Worm (Caenorhabditis elegans): ENCODE results near the gene col-174.

col-174 gene

DNA sequence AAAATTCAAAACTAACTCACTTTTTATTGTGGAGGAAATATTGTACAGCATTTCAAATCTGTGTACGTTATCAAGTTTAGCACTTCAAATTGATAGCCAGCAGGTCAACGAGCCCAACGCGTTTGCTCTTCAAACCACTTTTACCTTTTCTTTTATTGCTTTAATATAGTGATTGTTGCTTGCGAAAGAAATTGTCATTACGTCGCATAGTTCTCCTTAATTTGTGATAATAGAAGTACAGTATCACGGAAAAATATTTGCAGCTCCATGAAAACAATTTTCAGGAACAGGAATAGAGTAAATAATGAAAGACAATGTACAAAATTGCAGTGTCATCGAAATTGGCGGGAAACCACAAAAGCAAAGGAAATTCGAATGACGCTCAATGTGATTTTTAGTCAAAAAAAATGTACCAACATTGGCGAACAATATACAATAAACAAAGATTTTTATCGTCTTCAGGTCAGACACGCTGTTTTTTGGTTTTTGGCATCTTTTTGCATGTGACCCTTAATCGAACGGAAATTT is 12.4 kb downstream of the col-174 start, which contains the start of the genes PDB1.1 and F08C6.5:
Gene PDB1.1, minus strand, starts transcription at position 158 of the 528 bp plus-strand sequence.
Gene F08C6.5, plus strand, starts transcription at position 478 of the 528 bp plus-strand sequence.
- TF ChIP-seq T22C8.4 (GFP tag; IDR thresholded peaks at IDR 0.05), result no peak
- no peak for TF ChIP-seq tab-1 (GFP tag; IDR thresholded peaks at IDR 0.05)
- TF ChIP-seq flt-1 (GFP tag; IDR thresholded peaks at IDR 0.05), result no peak
- no peak for TF ChIP-seq med-1 (GFP tag; optimal IDR thresholded peaks at IDR 0.05; ENCODE audit: insufficient read depth)
- TF ChIP-seq ztf-29 (GFP tag; IDR thresholded peaks at IDR 0.05), result no peak
- no peak for TF ChIP-seq ref-1 (GFP tag; conservative IDR thresholded peaks at IDR 0.05)
- no peak for TF ChIP-seq klf-2 (GFP tag; conservative IDR thresholded peaks at IDR 0.05)
- TF ChIP-seq cog-1 (tag; optimal IDR thresholded peaks at IDR 0.05), result no peak
- TF ChIP-seq ztf-23 (GFP tag; IDR thresholded peaks at IDR 0.05), result no peak

DNA sequence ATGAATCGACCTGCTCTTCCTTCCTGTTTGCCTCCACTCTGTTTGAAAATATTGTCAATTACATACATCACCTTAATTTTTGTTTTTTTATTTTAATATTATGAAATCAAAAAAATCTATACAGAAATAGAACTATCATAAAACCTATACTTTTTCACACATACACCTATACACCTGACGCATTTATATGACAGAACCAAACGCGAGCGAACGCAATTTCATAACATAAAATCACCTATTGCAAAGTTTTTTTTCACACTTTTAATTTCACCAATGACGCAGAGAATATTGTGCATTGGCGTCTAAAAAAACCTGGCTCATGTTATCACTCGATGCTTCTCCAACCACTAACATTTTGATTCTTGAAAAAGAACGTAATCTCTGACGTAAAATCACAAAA is 15.4 kb downstream of the col-174 start:
- TF ChIP-seq cog-1 (tag; optimal IDR thresholded peaks at IDR 0.05), result no peak
- no peak for TF ChIP-seq ref-1 (GFP tag; conservative IDR thresholded peaks at IDR 0.05)
- no peak for TF ChIP-seq T22C8.4 (GFP tag; IDR thresholded peaks at IDR 0.05)

DNA sequence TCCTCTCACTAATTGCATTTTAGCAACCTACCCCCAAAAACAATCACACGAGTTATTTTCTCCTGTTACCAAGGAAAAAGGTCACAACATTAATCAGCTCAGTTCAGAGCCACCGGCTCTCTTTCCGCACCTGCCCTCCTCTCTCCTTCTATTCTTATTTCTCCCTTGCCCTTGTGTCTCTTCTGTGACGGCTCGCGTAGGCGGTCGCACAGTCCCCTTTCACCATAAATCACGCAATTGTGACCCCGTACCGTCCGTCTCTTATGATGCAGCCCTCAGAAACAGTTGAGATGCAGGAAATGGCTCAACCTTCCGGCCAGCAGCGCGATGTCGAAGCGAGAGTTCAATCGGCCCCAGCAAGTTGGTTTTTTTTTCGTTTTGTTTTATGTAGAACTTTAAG is 16.0 kb downstream of the col-174 start, which contains the start of gene sto-1:
Gene sto-1, plus strand, starts transcription at position 200 of the 400 bp plus-strand sequence.
- TF ChIP-seq ztf-23 (GFP tag; IDR thresholded peaks at IDR 0.05), result no peak
- no peak for TF ChIP-seq T22C8.4 (GFP tag; IDR thresholded peaks at IDR 0.05)
- TF ChIP-seq ztf-29 (GFP tag; IDR thresholded peaks at IDR 0.05), result no peak
- no peak for TF ChIP-seq klf-2 (GFP tag; conservative IDR thresholded peaks at IDR 0.05)
- TF ChIP-seq cog-1 (tag; optimal IDR thresholded peaks at IDR 0.05), result no peak
- no peak for TF ChIP-seq flt-1 (GFP tag; IDR thresholded peaks at IDR 0.05)
- no peak for TF ChIP-seq med-1 (GFP tag; optimal IDR thresholded peaks at IDR 0.05; ENCODE audit: insufficient read depth)
- TF ChIP-seq ref-1 (GFP tag; conservative IDR thresholded peaks at IDR 0.05), result no peak
- TF ChIP-seq tab-1 (GFP tag; IDR thresholded peaks at IDR 0.05), result no peak

DNA sequence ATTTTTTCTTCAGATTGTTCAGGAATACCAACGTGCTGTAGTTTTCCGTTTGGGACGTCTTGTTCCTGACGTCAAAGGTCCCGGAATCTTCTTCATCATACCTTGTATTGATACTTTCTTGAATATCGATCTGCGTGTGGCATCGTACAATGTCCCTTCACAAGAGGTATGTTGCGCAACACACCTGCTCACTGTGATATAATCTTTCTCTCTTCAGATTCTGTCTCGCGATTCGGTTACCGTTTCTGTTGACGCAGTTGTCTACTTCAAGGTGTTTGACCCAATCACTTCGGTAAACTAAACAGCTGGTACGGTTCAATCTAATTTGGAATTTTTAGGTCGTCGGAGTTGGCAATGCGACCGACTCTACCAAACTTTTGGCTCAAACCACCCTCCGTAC is 16.8 kb downstream of the col-174 start:
- no peak for TF ChIP-seq flt-1 (GFP tag; IDR thresholded peaks at IDR 0.05)
- no peak for TF ChIP-seq klf-2 (GFP tag; conservative IDR thresholded peaks at IDR 0.05)
- no peak for TF ChIP-seq med-1 (GFP tag; optimal IDR thresholded peaks at IDR 0.05; ENCODE audit: insufficient read depth)
- TF ChIP-seq ztf-23 (GFP tag; IDR thresholded peaks at IDR 0.05), result no peak
- TF ChIP-seq ztf-29 (GFP tag; IDR thresholded peaks at IDR 0.05), result no peak
- TF ChIP-seq tab-1 (GFP tag; IDR thresholded peaks at IDR 0.05), result no peak
- TF ChIP-seq cog-1 (tag; optimal IDR thresholded peaks at IDR 0.05), result no peak
- TF ChIP-seq T22C8.4 (GFP tag; IDR thresholded peaks at IDR 0.05), result no peak
- no peak for TF ChIP-seq ref-1 (GFP tag; conservative IDR thresholded peaks at IDR 0.05)

DNA sequence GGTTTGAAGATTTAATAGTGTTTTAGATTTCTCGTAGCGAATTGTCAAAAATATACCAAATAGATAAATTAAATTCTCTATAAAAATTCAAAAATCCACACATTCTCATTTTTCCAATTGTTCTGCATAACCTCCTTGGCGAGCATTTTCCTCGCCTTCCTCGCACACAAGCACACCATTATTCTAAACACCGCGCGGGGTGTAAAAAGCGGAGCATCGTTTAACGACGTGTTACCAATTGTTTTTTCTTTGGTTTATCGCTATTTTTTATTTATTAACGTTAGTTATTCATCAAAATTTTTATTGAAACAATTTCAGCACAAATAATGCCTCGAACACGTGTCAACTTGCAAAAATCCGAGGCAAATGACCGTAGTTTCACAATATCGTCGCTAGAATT is 18.4 kb downstream of the col-174 start, which contains the start of gene vps-52:
Gene vps-52, plus strand, starts transcription at position 319 of the 400 bp plus-strand sequence.
- TF ChIP-seq ztf-29 (GFP tag; IDR thresholded peaks at IDR 0.05), result no peak
- TF ChIP-seq tab-1 (GFP tag; IDR thresholded peaks at IDR 0.05), result no peak
- no peak for TF ChIP-seq klf-2 (GFP tag; conservative IDR thresholded peaks at IDR 0.05)
- no peak for TF ChIP-seq ztf-23 (GFP tag; IDR thresholded peaks at IDR 0.05)
- TF ChIP-seq cog-1 (tag; optimal IDR thresholded peaks at IDR 0.05), result no peak
- no peak for TF ChIP-seq med-1 (GFP tag; optimal IDR thresholded peaks at IDR 0.05; ENCODE audit: insufficient read depth)
- TF ChIP-seq ref-1 (GFP tag; conservative IDR thresholded peaks at IDR 0.05), result no peak
- TF ChIP-seq flt-1 (GFP tag; IDR thresholded peaks at IDR 0.05), result no peak
- no peak for TF ChIP-seq T22C8.4 (GFP tag; IDR thresholded peaks at IDR 0.05)

DNA sequence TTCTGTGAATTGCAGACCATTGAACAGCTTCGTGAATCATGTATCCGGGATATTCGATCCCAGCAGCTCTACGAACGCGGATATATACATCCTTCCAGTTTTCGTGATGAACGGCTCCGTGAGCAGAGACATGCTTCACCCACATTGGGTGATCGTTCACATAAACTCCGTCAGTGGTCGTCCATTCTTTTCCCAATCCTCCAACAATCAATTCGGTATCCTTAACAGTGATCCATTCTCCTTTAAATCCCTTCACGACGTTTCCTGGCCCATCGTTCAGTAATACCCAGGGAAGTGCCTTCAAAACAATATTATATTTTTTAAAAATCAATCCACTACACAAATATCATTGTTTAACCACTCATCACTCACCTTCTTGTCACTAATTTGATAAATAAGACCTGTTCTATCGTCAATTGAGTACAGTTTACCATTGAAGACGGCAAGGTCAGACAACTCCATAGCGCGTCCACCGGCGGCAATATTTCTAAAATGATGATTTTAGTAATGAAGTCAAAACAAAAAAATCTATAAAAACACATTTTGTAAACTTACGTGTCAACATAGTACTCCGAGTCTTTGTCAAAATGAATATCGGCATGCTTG is 22.2 kb downstream of the col-174 start:
- no peak for TF ChIP-seq flt-1 (GFP tag; IDR thresholded peaks at IDR 0.05)
- no peak for TF ChIP-seq klf-2 (GFP tag; conservative IDR thresholded peaks at IDR 0.05)
- no peak for TF ChIP-seq ztf-29 (GFP tag; IDR thresholded peaks at IDR 0.05)

DNA sequence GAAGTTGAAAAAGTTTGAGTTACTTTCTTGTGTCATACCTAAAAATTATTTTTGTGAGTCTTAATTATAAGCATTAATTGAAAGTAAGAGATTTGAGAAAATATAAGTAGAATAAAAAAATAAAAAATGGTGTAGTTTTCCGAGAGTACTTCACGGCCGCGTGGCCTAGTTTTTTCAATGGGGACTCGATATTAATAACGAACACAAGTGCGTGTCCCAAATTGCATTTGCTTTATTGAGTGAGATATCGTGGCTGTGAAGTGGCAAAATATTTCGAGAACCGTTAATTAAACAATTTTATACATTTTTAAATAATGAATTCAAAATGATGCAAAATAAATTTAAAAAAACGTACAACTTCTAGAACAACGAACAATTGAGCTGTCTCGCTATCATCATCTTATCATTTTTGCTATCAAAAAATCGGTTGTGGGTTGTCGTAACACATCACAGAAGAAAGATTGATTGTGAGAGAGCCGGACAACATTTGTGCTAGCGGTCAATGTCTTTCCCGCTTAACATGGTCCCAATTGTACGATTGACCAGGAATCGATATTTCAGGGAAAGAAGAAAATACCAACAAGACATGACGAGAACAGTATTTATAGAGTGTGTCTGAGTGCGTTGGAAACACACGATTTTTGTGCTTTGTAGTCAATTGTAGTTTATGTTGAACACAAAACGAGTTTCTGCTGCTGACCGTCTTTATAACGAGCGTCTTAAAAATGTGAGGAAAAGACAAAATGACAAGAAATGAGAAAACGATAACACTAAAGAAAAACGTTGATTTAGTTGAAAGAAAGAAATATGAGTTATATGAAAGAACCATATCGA is 23.3 kb downstream of the col-174 start, which contains the start of gene apy-1:
Gene apy-1, minus strand, starts transcription at position 38 of the 834 bp plus-strand sequence.
- TF ChIP-seq med-1 (GFP tag; optimal IDR thresholded peaks at IDR 0.05; ENCODE audit: insufficient read depth) (no peak), klf-2 (GFP tag; conservative IDR thresholded peaks at IDR 0.05) (no peak), tab-1 (GFP tag; IDR thresholded peaks at IDR 0.05) (no peak), cog-1 (tag; optimal IDR thresholded peaks at IDR 0.05) (peak; percentile 1)

DNA sequence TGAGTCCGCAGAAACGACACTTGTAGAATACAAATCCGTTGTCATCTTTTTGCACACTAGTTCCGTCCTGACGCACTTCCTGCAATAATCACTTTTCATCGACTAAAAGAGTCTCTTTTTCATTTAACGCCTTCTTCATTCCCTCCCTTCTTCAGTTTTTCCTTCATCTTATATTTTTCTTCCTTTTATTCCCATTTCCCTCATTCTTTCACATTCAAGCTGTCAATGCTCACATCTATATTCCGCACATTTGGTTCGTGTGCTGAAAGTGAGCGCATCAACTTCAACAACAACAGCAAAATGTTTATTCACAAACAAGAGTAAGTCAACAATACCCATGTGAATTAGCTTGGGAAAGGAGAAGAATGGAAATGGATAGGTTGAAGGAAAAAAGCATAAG is 25.4 kb downstream of the col-174 start, which contains the start of gene pcyt-1:
Gene pcyt-1, plus strand, starts transcription at position 301 of the 400 bp plus-strand sequence.
- TF ChIP-seq ztf-29 (GFP tag; IDR thresholded peaks at IDR 0.05) (no peak), med-1 (GFP tag; optimal IDR thresholded peaks at IDR 0.05; ENCODE audit: insufficient read depth) (no peak), klf-2 (GFP tag; conservative IDR thresholded peaks at IDR 0.05) (no peak), ref-1 (GFP tag; conservative IDR thresholded peaks at IDR 0.05) (no peak), cog-1 (tag; optimal IDR thresholded peaks at IDR 0.05) (no peak), ztf-23 (GFP tag; IDR thresholded peaks at IDR 0.05) (no peak), flt-1 (GFP tag; IDR thresholded peaks at IDR 0.05) (no peak), tab-1 (GFP tag; IDR thresholded peaks at IDR 0.05) (no peak), T22C8.4 (GFP tag; IDR thresholded peaks at IDR 0.05) (no peak)

DNA sequence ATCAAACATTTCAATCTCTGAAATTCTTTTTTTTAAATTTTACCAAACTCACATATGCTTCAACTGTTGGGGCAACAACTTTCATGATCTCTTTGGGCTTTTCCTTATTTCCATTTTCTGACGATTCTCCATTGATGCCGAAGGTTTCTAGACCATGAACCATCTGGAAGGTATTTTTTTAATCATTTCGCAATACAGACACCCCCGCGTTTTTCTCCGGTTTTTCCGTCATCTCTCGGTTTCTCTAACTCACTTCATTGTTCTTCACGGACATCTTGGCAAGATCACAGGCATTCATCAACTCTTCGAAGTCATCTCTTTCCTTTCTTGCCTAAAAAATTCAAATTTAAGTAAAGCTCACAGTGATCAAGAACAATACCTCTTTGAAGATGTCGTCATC is 26.6 kb downstream of the col-174 start:
- TF ChIP-seq T22C8.4 (GFP tag; IDR thresholded peaks at IDR 0.05), result no peak
- TF ChIP-seq med-1 (GFP tag; optimal IDR thresholded peaks at IDR 0.05; ENCODE audit: insufficient read depth), result no peak
- TF ChIP-seq klf-2 (GFP tag; conservative IDR thresholded peaks at IDR 0.05), result no peak
- no peak for TF ChIP-seq cog-1 (tag; optimal IDR thresholded peaks at IDR 0.05)
- no peak for TF ChIP-seq ztf-29 (GFP tag; IDR thresholded peaks at IDR 0.05)
- no peak for TF ChIP-seq flt-1 (GFP tag; IDR thresholded peaks at IDR 0.05)
- TF ChIP-seq ref-1 (GFP tag; conservative IDR thresholded peaks at IDR 0.05), result no peak
- no peak for TF ChIP-seq tab-1 (GFP tag; IDR thresholded peaks at IDR 0.05)
- TF ChIP-seq ztf-23 (GFP tag; IDR thresholded peaks at IDR 0.05), result no peak

DNA sequence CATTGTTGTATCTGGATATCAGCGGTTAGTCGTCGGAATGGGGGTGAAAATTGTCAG is 26.8 kb downstream of the col-174 start, which contains the start of the genes unc-98 and F08C6.18:
Gene unc-98, minus strand, starts transcription at position 48 of the 57 bp plus-strand sequence.
Gene F08C6.18, minus strand, starts transcription at position 57 of the 57 bp plus-strand sequence.
- TF ChIP-seq ref-1 (GFP tag; conservative IDR thresholded peaks at IDR 0.05) (no peak), tab-1 (GFP tag; IDR thresholded peaks at IDR 0.05) (no peak), klf-2 (GFP tag; conservative IDR thresholded peaks at IDR 0.05) (no peak), med-1 (GFP tag; optimal IDR thresholded peaks at IDR 0.05; ENCODE audit: insufficient read depth) (no peak), flt-1 (GFP tag; IDR thresholded peaks at IDR 0.05) (no peak), ztf-29 (GFP tag; IDR thresholded peaks at IDR 0.05) (no peak)

All from whole organism, midembryonic.